Fruit fly (Drosophila melanogaster) whole organism, prepupa: ENCODE results near the gene CG13024.

Experiments
- Blimp-1 ChIP-seq: fragments of 200-800 bp; sonication (Bioruptor generic); optimal IDR thresholded peaks from 3 replicates; lab custom pipeline; 2017; ENCODE audit warnings: missing biosample characterization, missing genetic modification characterization, mild to moderate bottlenecking, moderate library complexity, missing genetic modification reagents
- CG10631 ChIP-seq: fragments of 200-800 bp; sonication (Bioruptor generic); optimal IDR thresholded peaks from 2 replicates; lab custom pipeline; 2016; ENCODE audit warnings: missing biosample characterization, missing genetic modification characterization
- CG10669 ChIP-seq: fragments of 200-800 bp; sonication (Bioruptor generic); optimal IDR thresholded peaks from 3 replicates; lab custom pipeline; 2018; ENCODE audit warnings: missing biosample characterization, mild to moderate bottlenecking, missing genetic modification characterization, moderate library complexity
- CG11294 ChIP-seq: fragments of 200-800 bp; sonication (Bioruptor generic); IDR thresholded peaks from 2 replicates; pipeline ENCODE4 v1.3.6; 2022; ENCODE audit warnings: missing biosample characterization, missing genetic modification characterization
- CG11902 ChIP-seq: fragments of 200-800 bp; sonication (Bioruptor generic); optimal IDR thresholded peaks from 3 replicates; lab custom pipeline; 2016; ENCODE audit warnings: missing biosample characterization, missing genetic modification characterization
- CG32006 ChIP-seq: fragments of 200-800 bp; sonication (Bioruptor generic); optimal IDR thresholded peaks from 3 replicates; lab custom pipeline; 2017; ENCODE audit warnings: missing biosample characterization, mild to moderate bottlenecking, missing genetic modification characterization
- CG34406 ChIP-seq: fragments of 200-800 bp; sonication (Bioruptor generic); optimal IDR thresholded peaks from 3 replicates; lab custom pipeline; 2016; ENCODE audit warnings: missing biosample characterization, missing genetic modification characterization
- CG4318 ChIP-seq: fragments of 200-800 bp; sonication (Bioruptor generic); optimal IDR thresholded peaks from 3 replicates; lab custom pipeline; 2017; ENCODE audit warnings: missing biosample characterization, mild to moderate bottlenecking, missing genetic modification characterization
- CG6163 ChIP-seq: fragments of 200-800 bp; sonication (Bioruptor generic); IDR thresholded peaks from 3 replicates; pipeline ENCODE4 v1.3.6; 2022; ENCODE audit warnings: missing biosample characterization, missing genetic modification characterization
- CG6276 ChIP-seq: fragments of 200-800 bp; sonication (Bioruptor generic); optimal IDR thresholded peaks from 2 replicates; lab custom pipeline; 2017; ENCODE audit warnings: missing biosample characterization, mild to moderate bottlenecking, missing genetic modification characterization
- CG6808 ChIP-seq: fragments of 200-800 bp; sonication (Bioruptor generic); optimal IDR thresholded peaks from 3 replicates; lab custom pipeline; 2017; ENCODE audit warnings: missing biosample characterization, missing genetic modification characterization, mild to moderate bottlenecking, moderate library complexity, missing genetic modification reagents
- CG8119 ChIP-seq: fragments of 200-800 bp; sonication (Bioruptor generic); IDR thresholded peaks from 3 replicates; pipeline ENCODE4 v1.3.6; 2022; ENCODE audit warnings: missing biosample characterization, missing genetic modification characterization
- CG8319 ChIP-seq: fragments of 200-800 bp; sonication (Bioruptor generic); optimal IDR thresholded peaks from 3 replicates; lab custom pipeline; 2016; ENCODE audit warnings: missing biosample characterization, missing genetic modification characterization
- CG8632 ChIP-seq: fragments of 200-800 bp; sonication (Bioruptor generic); optimal IDR thresholded peaks from 3 replicates; lab custom pipeline; 2016; ENCODE audit warnings: missing biosample characterization, missing genetic modification characterization
- Eip75B ChIP-seq: fragments of 200-800 bp; sonication (Bioruptor generic); optimal IDR thresholded peaks from 3 replicates; lab custom pipeline; 2016; ENCODE audit warnings: missing biosample characterization, missing genetic modification characterization
- Eip78C ChIP-seq: fragments of 200-800 bp; sonication (Bioruptor generic); peaks from one replicate; lab custom pipeline; 2016; ENCODE audit warnings: missing biosample characterization, missing genetic modification characterization
- Ets96B ChIP-seq: fragments of 200-800 bp; optimal IDR thresholded peaks from 2 replicates; lab custom pipeline; 2019; ENCODE audit warnings: missing biosample characterization, mild to moderate bottlenecking, missing genetic modification characterization, moderate library complexity
- Hr39 ChIP-seq: fragments of 200-800 bp; sonication (Bioruptor generic); optimal IDR thresholded peaks from 2 replicates; lab custom pipeline; 2016; ENCODE audit warnings: missing biosample characterization, missing genetic modification characterization
- Met ChIP-seq: fragments of 200-800 bp; sonication (Bioruptor generic); optimal IDR thresholded peaks from 3 replicates; lab custom pipeline; 2016; ENCODE audit warnings: missing biosample characterization, missing genetic modification characterization
- Smox ChIP-seq: fragments of 200-800 bp; sonication (Bioruptor generic); optimal IDR thresholded peaks from 3 replicates; lab custom pipeline; 2016; ENCODE audit warnings: missing biosample characterization, missing genetic modification characterization
- Sox15 ChIP-seq: fragments of 200-800 bp; sonication (Bioruptor generic); optimal IDR thresholded peaks from 3 replicates; lab custom pipeline; 2016; ENCODE audit warnings: missing biosample characterization, missing genetic modification characterization
- cyc ChIP-seq: fragments of 200-800 bp; sonication (Bioruptor generic); optimal IDR thresholded peaks from 3 replicates; lab custom pipeline; 2016; ENCODE audit warnings: missing biosample characterization, missing genetic modification characterization
- dac ChIP-seq: fragments of 200-800 bp; sonication (Bioruptor generic); optimal IDR thresholded peaks from 2 replicates; lab custom pipeline; 2017; ENCODE audit warnings: missing biosample characterization, mild to moderate bottlenecking, missing genetic modification characterization
- dsx ChIP-seq: fragments of 200-800 bp; optimal IDR thresholded peaks from 3 replicates; lab custom pipeline; 2019; ENCODE audit warnings: missing biosample characterization, mild to moderate bottlenecking, missing genetic modification characterization, moderate library complexity; ENCODE audit not compliant: poor library complexity, severe bottlenecking
- eg ChIP-seq: fragments of 200-800 bp; sonication (Bioruptor generic); IDR thresholded peaks from 3 replicates; pipeline ENCODE4 v1.3.6; 2022; ENCODE audit warnings: missing biosample characterization, missing genetic modification characterization
- fkh ChIP-seq: fragments of 200-800 bp; sonication (Bioruptor generic); optimal IDR thresholded peaks from 3 replicates; lab custom pipeline; 2017; ENCODE audit warnings: missing biosample characterization, mild to moderate bottlenecking, missing genetic modification characterization, moderate library complexity
- lz ChIP-seq: fragments of 200-800 bp; sonication (Bioruptor generic); optimal IDR thresholded peaks from 3 replicates; lab custom pipeline; 2016; ENCODE audit warnings: missing biosample characterization, missing genetic modification characterization
- net ChIP-seq: fragments of 200-800 bp; sonication (Bioruptor generic); optimal IDR thresholded peaks from 3 replicates; lab custom pipeline; 2016; ENCODE audit warnings: missing biosample characterization, missing genetic modification characterization
- pdm3 ChIP-seq: fragments of 200-800 bp; sonication (Bioruptor generic); optimal IDR thresholded peaks from 3 replicates; lab custom pipeline; 2016; ENCODE audit warnings: missing biosample characterization, missing genetic modification characterization
- svp ChIP-seq: fragments of 200-800 bp; sonication (Bioruptor generic); peaks from one replicate; lab custom pipeline; 2016; ENCODE audit warnings: missing biosample characterization, missing genetic modification characterization
- vri ChIP-seq: fragments of 200-800 bp; sonication (Bioruptor generic); optimal IDR thresholded peaks from 3 replicates; lab custom pipeline; 2016; ENCODE audit warnings: missing biosample characterization, mild to moderate bottlenecking, missing genetic modification characterization

Gene CG13024

DNA sequence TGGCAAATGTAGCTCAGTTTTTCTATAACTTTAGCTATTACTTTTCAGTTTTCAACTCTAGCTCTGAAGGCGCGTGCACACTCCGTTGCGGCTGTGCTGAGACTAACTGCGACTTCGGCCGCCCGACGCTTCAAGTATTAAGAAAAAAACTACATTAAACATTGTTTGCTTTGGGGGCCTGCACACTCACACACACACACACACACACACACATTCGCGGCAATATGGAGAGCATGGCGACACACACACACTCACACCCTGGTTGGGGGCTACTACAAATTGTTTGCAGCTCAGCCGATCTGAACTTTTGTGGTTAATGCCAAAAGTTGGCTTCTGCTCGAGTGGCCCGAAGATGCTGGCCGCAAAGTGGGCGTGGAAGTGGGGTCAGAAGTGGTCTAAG, at the start of gene CG13024:
TSS of gene CG13024 (minus strand) at position 108 of the 400 bp plus-strand sequence.
- TF ChIP-seq CG8632 (no peak), eg (no peak), Smox (no peak), CG11902 (GFP tag; lab: Kevin White, UChicago) (no peak), cyc (GFP tag; lab: Kevin White, UChicago) (no peak)

- TF ChIP-seq pdm3 (no peak), CG6808 (GFP tag; lab: Kevin White, UChicago) (no peak), svp (GFP tag; lab: Kevin White, UChicago) (peak; percentile 57), CG32006 (GFP tag; lab: Kevin White, UChicago) (no peak), Met (GFP tag; lab: Kevin White, UChicago) (no peak), CG6163 (0 out of 3 replicates have a peak, but pooled peaks have one; percentile 34), fkh (GFP tag; lab: Kevin White, UChicago) (peak; percentile 10), Eip78C (GFP tag; lab: Kevin White, UChicago) (peak; percentile 48), vri (GFP tag; lab: Kevin White, UChicago) (peak; percentile 2), Eip75B (GFP tag; lab: Kevin White, UChicago) (no peak), dac (GFP tag; lab: Kevin White, UChicago) (no peak), eg (peak; percentile 33; the same call in 2 of the 3 replicates)
Measured at dm6 chr3L:16876785-16877468, 48.1 kb upstream of the CG13024 start, which contains the start of gene CG32170. Gene CG32170, plus strand, starts transcription at chr3L:16877309.

DNA sequence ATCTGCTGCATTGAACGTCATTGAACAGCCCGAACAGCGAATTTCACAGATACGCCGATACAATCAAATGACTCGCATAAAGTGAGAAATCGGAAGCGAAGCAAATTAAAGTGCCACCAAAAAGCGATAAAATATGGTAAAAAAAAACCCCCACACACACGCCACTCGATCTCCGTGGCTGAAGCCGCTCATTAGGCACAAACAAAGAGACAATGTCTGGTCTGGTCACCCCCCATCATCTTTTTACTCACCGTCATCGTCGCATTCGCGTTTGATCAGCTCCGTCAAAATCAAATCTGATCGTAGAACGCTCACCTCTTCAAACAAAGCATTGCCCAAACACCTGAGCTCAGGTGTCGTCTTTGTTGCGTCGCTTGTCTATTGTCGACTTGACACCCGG, 47.1 kb upstream of the CG13024 start:
- TF ChIP-seq CG11902 (GFP tag; lab: Kevin White, UChicago), result no peak
- TF ChIP-seq dsx, result no peak
- no peak for TF ChIP-seq CG10669 (GFP tag; lab: Kevin White, UChicago)
- no peak for TF ChIP-seq CG8119 (GFP tag; lab: Robert Waterston, UW)

dm6 chr3L:16875484-16875883, 46.6 kb upstream of the CG13024 start:
- no peak for TF ChIP-seq CG4318 (GFP tag; lab: Kevin White, UChicago)
- TF ChIP-seq eg, result no peak
- TF ChIP-seq dsx, result no peak
- no peak for TF ChIP-seq Ets96B (tag; lab: Kevin White, UChicago)
- no peak for TF ChIP-seq CG11294 (GFP tag; lab: Robert Waterston, UW)
- TF ChIP-seq CG6276, result no peak
- no peak for TF ChIP-seq vri (GFP tag; lab: Kevin White, UChicago)
- TF ChIP-seq Hr39 (GFP tag; lab: Kevin White, UChicago), result no peak
- no peak for TF ChIP-seq CG10631
- no peak for TF ChIP-seq CG10669 (GFP tag; lab: Kevin White, UChicago)
- TF ChIP-seq CG8319 (GFP tag; lab: Kevin White, UChicago), result no peak
- TF ChIP-seq CG11902 (GFP tag; lab: Kevin White, UChicago), result no peak
- TF ChIP-seq cyc (GFP tag; lab: Kevin White, UChicago), result no peak
- no peak for TF ChIP-seq dac (GFP tag; lab: Kevin White, UChicago)
- no peak for TF ChIP-seq Smox
- no peak for TF ChIP-seq svp (GFP tag; lab: Kevin White, UChicago)
- no peak for TF ChIP-seq Sox15
- TF ChIP-seq CG6163, result no peak
- TF ChIP-seq lz (GFP tag; lab: Kevin White, UChicago), result no peak

dm6 chr3L:16873679-16874078, 44.8 kb upstream of the CG13024 start:
- TF ChIP-seq net (GFP tag; lab: Kevin White, UChicago), result no peak
- TF ChIP-seq CG34406 (GFP tag; lab: Kevin White, UChicago), result no peak
- TF ChIP-seq eg, result 0 out of 3 replicates have a peak, but pooled peaks have one; percentile 7
- no peak for TF ChIP-seq Blimp-1 (GFP tag; lab: Kevin White, UChicago)
- no peak for TF ChIP-seq Hr39 (GFP tag; lab: Kevin White, UChicago)
- peak; percentile 61 for TF ChIP-seq vri (GFP tag; lab: Kevin White, UChicago)
